Fruit fly (Drosophila melanogaster): ENCODE results near the gene CG31937.
A peak's percentile ranks its signal among the peaks of the same experiment; 100 is the strongest.

Gene CG31937

DNA sequence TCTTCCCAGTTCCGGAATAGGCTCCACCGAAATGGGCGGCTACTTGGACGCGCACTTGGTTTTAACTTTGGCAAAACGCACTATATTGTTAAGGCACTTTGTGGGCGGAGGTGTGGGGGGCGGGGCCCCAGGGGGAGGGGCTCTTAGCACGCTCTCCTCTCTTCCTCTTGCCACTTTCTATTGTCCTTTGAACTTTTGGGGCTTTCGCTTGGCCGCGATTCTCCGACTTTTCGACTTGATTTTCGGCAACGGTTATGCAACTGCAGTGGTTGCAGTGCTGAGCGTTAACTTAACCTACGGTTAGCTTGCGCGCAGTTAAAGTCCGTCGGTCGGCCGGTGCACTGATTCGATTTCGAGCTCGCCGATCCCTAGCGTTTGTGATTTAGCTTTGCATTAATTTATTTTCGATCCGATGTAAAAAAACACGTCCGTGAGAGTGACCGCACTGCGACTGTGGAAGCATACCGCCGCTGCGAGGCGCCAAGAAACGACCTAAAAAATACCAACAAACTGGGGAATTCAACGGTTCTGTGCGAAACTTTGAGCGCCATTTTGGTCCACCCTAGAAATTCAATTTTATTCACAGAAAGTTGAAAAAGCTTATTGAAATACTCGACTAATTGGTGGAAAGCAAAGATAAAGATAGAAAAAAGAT is 5.6 kb upstream of the CG31937 start, which contains the start of gene Rim2 (continued):
- TF ChIP-seq Oaz (GFP tag; IDR thresholded peaks at IDR 0.05) (no peak), YL-1 (GFP tag; optimal IDR thresholded peaks at IDR 0.05) (peak; percentile 35), ara (GFP tag; IDR thresholded peaks at IDR 0.05) (no peak), h (optimal IDR thresholded peaks at IDR 0.05) (no peak), HHEX (GFP tag; optimal IDR thresholded peaks at IDR 0.05) (no peak), H15 (GFP tag; IDR thresholded peaks at IDR 0.05) (no peak), Hey (tag; optimal IDR thresholded peaks at IDR 0.05) (no peak), HLHmδ (GFP tag; optimal IDR thresholded peaks at IDR 0.05) (peak; percentile 8), rib (GFP tag; IDR thresholded peaks at IDR 0.05) (no peak), ssp (GFP tag; IDR thresholded peaks at IDR 0.05) (no peak), CG15073 (GFP tag; optimal IDR thresholded peaks at IDR 0.05) (no peak), Lhr (GFP tag; optimal IDR thresholded peaks at IDR 0.05) (peak; percentile 86), ken (GFP tag; IDR thresholded peaks at IDR 0.05) (no peak), CG6791 (GFP tag; IDR thresholded peaks at IDR 0.05; ENCODE audit: partially characterized antibody) (no peak; the same call in 2 of the 3 replicates), gt (GFP tag; IDR thresholded peaks at IDR 0.05) (no peak), caup (GFP tag; optimal IDR thresholded peaks at IDR 0.05; ENCODE audit: severe bottlenecking) (peak; percentile 4), bowl (GFP tag; IDR thresholded peaks at IDR 0.05) (no peak), CG15514 (GFP tag; optimal IDR thresholded peaks at IDR 0.05) (peak; percentile 80), Stat92E (GFP tag; optimal IDR thresholded peaks at IDR 0.05) (peak in 1 of 3 experiments; percentile 12), Sox102F (GFP tag; optimal IDR thresholded peaks at IDR 0.05) (no peak), Mes4 (GFP tag; optimal IDR thresholded peaks at IDR 0.05) (no peak), CG9876 (GFP tag; optimal IDR thresholded peaks at IDR 0.05) (no peak), CG3065 (GFP tag; optimal IDR thresholded peaks at IDR 0.05) (no peak), CG10979 (tag; optimal IDR thresholded peaks at IDR 0.05) (no peak), CG13624 (GFP tag; optimal IDR thresholded peaks at IDR 0.05) (peak; percentile 31), CG10267 (tag; optimal IDR thresholded peaks at IDR 0.05) (peak; percentile 34), B-H2 (GFP tag; optimal IDR thresholded peaks at IDR 0.05) (peak; percentile 15), CG8478 (optimal IDR thresholded peaks at IDR 0.05) (no peak), Ravus (GFP tag; IDR thresholded peaks at IDR 0.05) (no peak), TFAM (GFP tag; optimal IDR thresholded peaks at IDR 0.05) (no peak), fd96Cb (tag; optimal IDR thresholded peaks at IDR 0.05) (no peak), Hr78 (GFP tag; optimal IDR thresholded peaks at IDR 0.05) (peak in 1 of 2 experiments; percentile 65), CG6254 (GFP tag; optimal IDR thresholded peaks at IDR 0.05) (no peak), wdn (GFP tag; IDR thresholded peaks at IDR 0.05) (no peak), CG15479 (GFP tag; optimal IDR thresholded peaks at IDR 0.05) (no peak), NC2β (GFP tag; optimal IDR thresholded peaks at IDR 0.05) (peak; percentile 15), HmgZ (tag; optimal IDR thresholded peaks at IDR 0.05) (peak; percentile 75), Taf1 (GFP tag; IDR thresholded peaks at IDR 0.05) (no peak), CG1647 (GFP tag; optimal IDR thresholded peaks at IDR 0.05) (no peak), HmgD (GFP tag; optimal IDR thresholded peaks at IDR 0.05) (peak; percentile 60), CG6854 (GFP tag; optimal IDR thresholded peaks at IDR 0.05) (no peak), Doc2 (GFP tag; IDR thresholded peaks at IDR 0.05) (no peak), CG4707 (GFP tag; optimal IDR thresholded peaks at IDR 0.05) (no peak), CG3163 (GFP tag; optimal IDR thresholded peaks at IDR 0.05) (peak; percentile 25), CG1233 (GFP tag; optimal IDR thresholded peaks at IDR 0.05) (no peak), Atf-2 (GFP tag; optimal IDR thresholded peaks at IDR 0.05) (no peak), CG32532 (GFP tag; IDR thresholded peaks at IDR 0.05) (no peak), croc (GFP tag; conservative IDR thresholded peaks at IDR 0.05) (no peak), CG3726 (GFP tag; IDR thresholded peaks at IDR 0.05) (no peak), CG17361 (GFP tag; IDR thresholded peaks at IDR 0.05) (no peak), crol (GFP tag; IDR thresholded peaks at IDR 0.05) (peak; percentile 49; the same call in 1 of the 2 replicates)

Data from whole organism, embryonic.